Worm (Caenorhabditis elegans): ENCODE measurements around the gene cbn-1.

- TF ChIP-seq him-1 (tag; optimal IDR thresholded peaks at IDR 0.05), result no peak
- no peak for TF ChIP-seq W03F9.2 (tag; optimal IDR thresholded peaks at IDR 0.05)
Measured at ce11 chrII:379935-380334, 47.6 kb upstream of the cbn-1 start, which contains the start of gene C03H5.7.
